Worm (Caenorhabditis elegans): ENCODE measurements around the gene sto-2.

ce11 chrX:5323287-5323686 lies at the start of gene sto-2:
- TF ChIP-seq hmg-1.2 (GFP tag; IDR thresholded peaks at IDR 0.05) (no peak), sdz-38 (tag; optimal IDR thresholded peaks at IDR 0.05) (no peak), Y79H2A.3 (GFP tag; conservative IDR thresholded peaks at IDR 0.05) (no peak), ztf-22 (GFP tag; optimal IDR thresholded peaks at IDR 0.05) (no peak), cebp-2 (GFP tag; IDR thresholded peaks at IDR 0.05) (no peak), F39B2.1 (GFP tag; IDR thresholded peaks at IDR 0.05) (no peak), unc-62 (GFP tag; optimal IDR thresholded peaks at IDR 0.05) (no peak), efl-1 (GFP tag; optimal IDR thresholded peaks at IDR 0.05) (no peak), him-1 (tag; optimal IDR thresholded peaks at IDR 0.05) (no peak), ccch-3 (GFP tag; optimal IDR thresholded peaks at IDR 0.05) (no peak), egrh-3 (GFP tag; IDR thresholded peaks at IDR 0.05) (no peak), hsf-1 (GFP tag; IDR thresholded peaks at IDR 0.05) (no peak), ztf-26 (tag; optimal IDR thresholded peaks at IDR 0.05) (no peak), cebp-1 (GFP tag; IDR thresholded peaks at IDR 0.05) (no peak), cebp-1 (tag; optimal IDR thresholded peaks at IDR 0.05) (no peak)

All from whole organism, young adult.